Worm (Caenorhabditis elegans): Measurements from ENCODE around the gene nhr-48.

The nhr-48 gene

ce11 chrX:15725566-15726173, 17.7 kb downstream of the nhr-48 start, which contains the start of gene lin-15B:
TSS of gene lin-15B (plus strand) at chrX:15726123.
- TF ChIP-seq lin-15B (tag; optimal IDR thresholded peaks at IDR 0.05) (peak; percentile 74), elt-3 (tag; optimal IDR thresholded peaks at IDR 0.05) (no peak)

- TF ChIP-seq ceh-82 (tag; optimal IDR thresholded peaks at IDR 0.05), result no peak
- no peak for TF ChIP-seq pqm-1 (tag; optimal IDR thresholded peaks at IDR 0.05)
- no peak for TF ChIP-seq fos-1 (tag; optimal IDR thresholded peaks at IDR 0.05)
- no peak for TF ChIP-seq pha-4 (tag; optimal IDR thresholded peaks at IDR 0.05)
- TF ChIP-seq lsy-12 (tag; optimal IDR thresholded peaks at IDR 0.05), result no peak
- TF ChIP-seq nhr-237 (tag; optimal IDR thresholded peaks at IDR 0.05), result no peak
- no peak for TF ChIP-seq egl-5 (tag; optimal IDR thresholded peaks at IDR 0.05)
- no peak for TF ChIP-seq nhr-76 (tag; optimal IDR thresholded peaks at IDR 0.05)
- no peak for TF ChIP-seq jun-1 (tag; optimal IDR thresholded peaks at IDR 0.05)
- TF ChIP-seq tbx-2 (tag; optimal IDR thresholded peaks at IDR 0.05), result no peak
- no peak for TF ChIP-seq nhr-43 (tag; optimal IDR thresholded peaks at IDR 0.05; ENCODE audit: poor library complexity, severe bottlenecking)
- no peak for TF ChIP-seq elt-2 (tag; optimal IDR thresholded peaks at IDR 0.05)
- TF ChIP-seq unc-62 (GFP tag; optimal IDR thresholded peaks at IDR 0.05), result no peak
- TF ChIP-seq ceh-16 (tag; optimal IDR thresholded peaks at IDR 0.05), result no peak
- no peak for TF ChIP-seq R02D3.7 (tag; optimal IDR thresholded peaks at IDR 0.05)
Measured at ce11 chrX:15730342-15730741, 22.3 kb downstream of the nhr-48 start.

DNA sequence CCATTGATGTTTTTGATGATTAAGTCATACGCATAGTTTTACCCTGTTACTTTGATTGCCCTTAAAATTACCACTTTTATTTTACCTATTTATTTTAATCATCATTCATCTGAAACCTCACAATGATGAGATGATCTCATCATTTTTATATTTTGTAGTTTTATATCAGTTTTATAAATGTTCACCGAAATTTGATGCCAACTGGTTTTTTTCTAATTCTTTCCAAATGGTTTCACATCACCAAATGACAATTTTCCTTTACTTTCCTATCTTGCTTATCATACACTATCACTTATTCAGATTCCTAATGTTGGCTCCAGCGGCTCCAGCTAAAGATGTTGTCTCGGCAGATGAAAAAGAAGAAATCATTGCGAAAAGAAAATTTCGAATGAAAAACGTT, 23.7 kb downstream of the nhr-48 start, which contains the start of gene lin-15A:
Gene lin-15A, plus strand, starts transcription at position 301 of the 400 bp plus-strand sequence.
- TF ChIP-seq tbx-2 (tag; optimal IDR thresholded peaks at IDR 0.05) (no peak), pha-4 (tag; optimal IDR thresholded peaks at IDR 0.05) (no peak), nhr-43 (tag; optimal IDR thresholded peaks at IDR 0.05; ENCODE audit: poor library complexity, severe bottlenecking) (no peak)

DNA sequence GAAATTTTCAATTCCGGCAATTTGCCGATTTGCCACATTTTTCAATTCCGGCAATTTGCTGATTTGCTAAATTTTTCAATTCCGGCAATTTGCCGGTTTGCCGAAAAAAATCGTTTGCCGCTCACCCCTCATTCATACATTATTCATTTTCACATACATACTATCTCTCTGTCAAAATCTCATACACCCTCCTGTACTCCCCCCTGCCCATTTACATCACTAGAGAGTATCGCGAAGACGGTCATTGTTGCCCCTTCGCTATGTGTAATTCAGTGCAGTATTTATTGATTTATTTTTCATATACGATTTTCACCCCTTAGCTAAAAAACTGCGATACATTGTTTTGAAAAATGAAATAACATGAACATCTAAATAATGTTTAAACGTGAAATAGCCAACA, 28.4 kb downstream of the nhr-48 start:
- TF ChIP-seq nhr-23 (tag; optimal IDR thresholded peaks at IDR 0.05) (peak; percentile 84), nhr-43 (tag; optimal IDR thresholded peaks at IDR 0.05; ENCODE audit: poor library complexity, severe bottlenecking) (peak; percentile 92), jun-1 (tag; optimal IDR thresholded peaks at IDR 0.05) (peak; percentile 91), lsy-12 (tag; optimal IDR thresholded peaks at IDR 0.05) (peak; percentile 65), ceh-16 (tag; optimal IDR thresholded peaks at IDR 0.05) (no peak), ceh-82 (tag; optimal IDR thresholded peaks at IDR 0.05) (peak; percentile 72), sea-2 (GFP tag; optimal IDR thresholded peaks at IDR 0.05) (no peak), ceh-9 (tag; optimal IDR thresholded peaks at IDR 0.05) (no peak), nhr-237 (tag; optimal IDR thresholded peaks at IDR 0.05) (no peak), nhr-76 (tag; optimal IDR thresholded peaks at IDR 0.05) (no peak), egl-5 (tag; optimal IDR thresholded peaks at IDR 0.05) (peak; percentile 47), aly-2 (tag; optimal IDR thresholded peaks at IDR 0.05) (no peak), ama-1 (optimal IDR thresholded peaks at IDR 0.05) (no peak), nhr-28 (tag; optimal IDR thresholded peaks at IDR 0.05) (no peak), eor-1 (tag; optimal IDR thresholded peaks at IDR 0.05) (no peak), fkh-2 (tag; optimal IDR thresholded peaks at IDR 0.05) (no peak), elt-3 (tag; optimal IDR thresholded peaks at IDR 0.05) (no peak), nfya-1 (tag; optimal IDR thresholded peaks at IDR 0.05; ENCODE audit: insufficient read depth) (no peak), ZK546.5 (tag; optimal IDR thresholded peaks at IDR 0.05) (no peak), lin-39 (tag; optimal IDR thresholded peaks at IDR 0.05) (peak; percentile 46), nhr-67 (tag; optimal IDR thresholded peaks at IDR 0.05) (no peak), tbx-2 (tag; optimal IDR thresholded peaks at IDR 0.05) (peak; percentile 82), mdl-1 (tag; optimal IDR thresholded peaks at IDR 0.05) (no peak), ztf-4 (tag; optimal IDR thresholded peaks at IDR 0.05) (no peak), elt-1 (tag; optimal IDR thresholded peaks at IDR 0.05) (no peak), pqm-1 (tag; optimal IDR thresholded peaks at IDR 0.05) (peak; percentile 47), nhr-25 (tag; optimal IDR thresholded peaks at IDR 0.05) (peak; percentile 84), unc-39 (tag; optimal IDR thresholded peaks at IDR 0.05) (no peak), elt-2 (tag; optimal IDR thresholded peaks at IDR 0.05) (peak; percentile 48), nhr-11 (tag; optimal IDR thresholded peaks at IDR 0.05) (no peak), R02D3.7 (tag; optimal IDR thresholded peaks at IDR 0.05) (peak; percentile 60), fos-1 (tag; optimal IDR thresholded peaks at IDR 0.05) (no peak), egl-27 (tag; optimal IDR thresholded peaks at IDR 0.05) (peak; percentile 4), zag-1 (tag; optimal IDR thresholded peaks at IDR 0.05) (no peak), ceh-28 (tag; optimal IDR thresholded peaks at IDR 0.05) (peak; percentile 97), lin-15B (tag; optimal IDR thresholded peaks at IDR 0.05) (peak; percentile 59), unc-62 (GFP tag; optimal IDR thresholded peaks at IDR 0.05) (no peak), nhr-77 (tag; optimal IDR thresholded peaks at IDR 0.05) (peak; percentile 85), skn-1 (tag; optimal IDR thresholded peaks at IDR 0.05) (peak; percentile 70), daf-12 (tag; optimal IDR thresholded peaks at IDR 0.05) (no peak), hmg-11 (tag; optimal IDR thresholded peaks at IDR 0.05) (peak; percentile 85), nhr-12 (tag; optimal IDR thresholded peaks at IDR 0.05) (no peak), fkh-10 (GFP tag; optimal IDR thresholded peaks at IDR 0.05) (no peak)

Data from whole organism, L3 larva.